Fruit fly (Drosophila melanogaster) whole organism, prepupa: Measurements from ENCODE around the gene Cyp12a4.

Source experiments
- Blimp-1 ChIP-seq: fragments of 200-800 bp; sonication (Bioruptor generic); optimal IDR thresholded peaks from 3 replicates; lab custom pipeline; 2017; ENCODE audit warnings: missing biosample characterization, missing genetic modification characterization, mild to moderate bottlenecking, moderate library complexity, missing genetic modification reagents
- CG10631 ChIP-seq: fragments of 200-800 bp; sonication (Bioruptor generic); optimal IDR thresholded peaks from 2 replicates; lab custom pipeline; 2016; ENCODE audit warnings: missing biosample characterization, missing genetic modification characterization
- CG10669 ChIP-seq: fragments of 200-800 bp; sonication (Bioruptor generic); optimal IDR thresholded peaks from 3 replicates; lab custom pipeline; 2018; ENCODE audit warnings: missing biosample characterization, mild to moderate bottlenecking, missing genetic modification characterization, moderate library complexity
- CG11294 ChIP-seq: fragments of 200-800 bp; sonication (Bioruptor generic); IDR thresholded peaks from 2 replicates; pipeline ENCODE4 v1.3.6; 2022; ENCODE audit warnings: missing biosample characterization, missing genetic modification characterization
- CG11762 ChIP-seq: fragments of 200-800 bp; sonication (Bioruptor generic); optimal IDR thresholded peaks from 3 replicates; lab custom pipeline; 2016; ENCODE audit warnings: missing biosample characterization, missing genetic modification characterization; ENCODE audit not compliant: insufficient read depth
- CG15336 ChIP-seq: fragments of 200-800 bp; sonication (Bioruptor generic); IDR thresholded peaks from 2 replicates; pipeline ENCODE4 v1.3.6; 2022; ENCODE audit warnings: missing biosample characterization, missing genetic modification characterization
- CG1621 ChIP-seq: fragments of 200-800 bp; sonication (Bioruptor generic); optimal IDR thresholded peaks from 3 replicates; lab custom pipeline; 2018; ENCODE audit warnings: missing biosample characterization, mild to moderate bottlenecking, missing genetic modification characterization
- CG32006 ChIP-seq: fragments of 200-800 bp; sonication (Bioruptor generic); optimal IDR thresholded peaks from 3 replicates; lab custom pipeline; 2017; ENCODE audit warnings: missing biosample characterization, mild to moderate bottlenecking, missing genetic modification characterization
- CG34406 ChIP-seq: fragments of 200-800 bp; sonication (Bioruptor generic); optimal IDR thresholded peaks from 3 replicates; lab custom pipeline; 2016; ENCODE audit warnings: missing biosample characterization, missing genetic modification characterization
- CG3919 ChIP-seq: fragments of 200-800 bp; sonication (Bioruptor generic); optimal IDR thresholded peaks from 3 replicates; lab custom pipeline; 2016; ENCODE audit warnings: missing biosample characterization, missing genetic modification characterization
- CG4318 ChIP-seq: fragments of 200-800 bp; sonication (Bioruptor generic); optimal IDR thresholded peaks from 3 replicates; lab custom pipeline; 2017; ENCODE audit warnings: missing biosample characterization, mild to moderate bottlenecking, missing genetic modification characterization
- CG6163 ChIP-seq: fragments of 200-800 bp; sonication (Bioruptor generic); IDR thresholded peaks from 3 replicates; pipeline ENCODE4 v1.3.6; 2022; ENCODE audit warnings: missing biosample characterization, missing genetic modification characterization
- CG6276 ChIP-seq: fragments of 200-800 bp; sonication (Bioruptor generic); optimal IDR thresholded peaks from 2 replicates; lab custom pipeline; 2017; ENCODE audit warnings: missing biosample characterization, mild to moderate bottlenecking, missing genetic modification characterization
- CG6792 ChIP-seq: fragments of 200-800 bp; sonication (Bioruptor generic); optimal IDR thresholded peaks from 3 replicates; lab custom pipeline; 2016; ENCODE audit warnings: missing biosample characterization, missing genetic modification characterization
- CG6854 ChIP-seq: fragments of 200-800 bp; sonication (Bioruptor generic); optimal IDR thresholded peaks from 2 replicates; lab custom pipeline; 2017; ENCODE audit warnings: missing biosample characterization, mild to moderate bottlenecking, missing genetic modification characterization
- CG7368 ChIP-seq: fragments of 200-800 bp; sonication (Bioruptor generic); optimal IDR thresholded peaks from 3 replicates; lab custom pipeline; 2016; ENCODE audit warnings: missing biosample characterization, missing genetic modification characterization
- CG8319 ChIP-seq: fragments of 200-800 bp; sonication (Bioruptor generic); optimal IDR thresholded peaks from 3 replicates; lab custom pipeline; 2016; ENCODE audit warnings: missing biosample characterization, missing genetic modification characterization
- CG8632 ChIP-seq: fragments of 200-800 bp; sonication (Bioruptor generic); optimal IDR thresholded peaks from 3 replicates; lab custom pipeline; 2016; ENCODE audit warnings: missing biosample characterization, missing genetic modification characterization
- CG9139 ChIP-seq: fragments of 200-800 bp; sonication (Bioruptor generic); optimal IDR thresholded peaks from 3 replicates; lab custom pipeline; 2017; ENCODE audit warnings: missing biosample characterization, mild to moderate bottlenecking, missing genetic modification characterization
- Eip78C ChIP-seq: fragments of 200-800 bp; sonication (Bioruptor generic); peaks from one replicate; lab custom pipeline; 2016; ENCODE audit warnings: missing biosample characterization, missing genetic modification characterization
- Eip93F ChIP-seq: fragments of 200-800 bp; sonication (Bioruptor generic); optimal IDR thresholded peaks from 2 replicates; lab custom pipeline; 2016; ENCODE audit warnings: missing biosample characterization, mild to moderate bottlenecking, missing genetic modification characterization
- Ets96B ChIP-seq: fragments of 200-800 bp; optimal IDR thresholded peaks from 2 replicates; lab custom pipeline; 2019; ENCODE audit warnings: missing biosample characterization, mild to moderate bottlenecking, missing genetic modification characterization, moderate library complexity
- Gug ChIP-seq: fragments of 200-800 bp; sonication (Bioruptor generic); IDR thresholded peaks from 2 replicates; pipeline ENCODE4 v1.3.6; 2022; ENCODE audit warnings: missing biosample characterization, missing genetic modification characterization
- Hr38 ChIP-seq: sonication (Bioruptor generic); optimal IDR thresholded peaks from 2 replicates; lab custom pipeline; 2016; ENCODE audit warnings: missing biosample characterization, missing genetic modification characterization
- Hr39 ChIP-seq: fragments of 200-800 bp; sonication (Bioruptor generic); optimal IDR thresholded peaks from 2 replicates; lab custom pipeline; 2016; ENCODE audit warnings: missing biosample characterization, missing genetic modification characterization
- Hr4 ChIP-seq: fragments of 200-800 bp; sonication (Bioruptor generic); optimal IDR thresholded peaks from 3 replicates; lab custom pipeline; 2016; ENCODE audit warnings: missing biosample characterization, missing genetic modification characterization
- Met ChIP-seq: fragments of 200-800 bp; sonication (Bioruptor generic); optimal IDR thresholded peaks from 3 replicates; lab custom pipeline; 2016; ENCODE audit warnings: missing biosample characterization, missing genetic modification characterization
- OdsH ChIP-seq: fragments of 200-800 bp; sonication (Bioruptor generic); optimal IDR thresholded peaks from 3 replicates; lab custom pipeline; 2016; ENCODE audit warnings: missing biosample characterization, missing genetic modification characterization
- Smox ChIP-seq: fragments of 200-800 bp; sonication (Bioruptor generic); optimal IDR thresholded peaks from 3 replicates; lab custom pipeline; 2016; ENCODE audit warnings: missing biosample characterization, missing genetic modification characterization
- Sox102F ChIP-seq: fragments of 200-800 bp; sonication (Bioruptor generic); optimal IDR thresholded peaks from 2 replicates; lab custom pipeline; 2016; ENCODE audit warnings: missing biosample characterization, mild to moderate bottlenecking, missing genetic modification characterization
- Sox14 ChIP-seq: fragments of 200-800 bp; sonication (Bioruptor generic); optimal IDR thresholded peaks from 3 replicates; lab custom pipeline; 2016; ENCODE audit warnings: missing biosample characterization, missing genetic modification characterization
- Sox15 ChIP-seq: fragments of 200-800 bp; sonication (Bioruptor generic); optimal IDR thresholded peaks from 3 replicates; lab custom pipeline; 2016; ENCODE audit warnings: missing biosample characterization, missing genetic modification characterization
- achi ChIP-seq: fragments of 200-800 bp; sonication (Bioruptor generic); optimal IDR thresholded peaks from 3 replicates; lab custom pipeline; 2016; ENCODE audit warnings: missing biosample characterization, missing genetic modification characterization
- cyc ChIP-seq: fragments of 200-800 bp; sonication (Bioruptor generic); optimal IDR thresholded peaks from 3 replicates; lab custom pipeline; 2016; ENCODE audit warnings: missing biosample characterization, missing genetic modification characterization
- dac ChIP-seq: fragments of 200-800 bp; sonication (Bioruptor generic); optimal IDR thresholded peaks from 2 replicates; lab custom pipeline; 2017; ENCODE audit warnings: missing biosample characterization, mild to moderate bottlenecking, missing genetic modification characterization
- dsx ChIP-seq: fragments of 200-800 bp; optimal IDR thresholded peaks from 3 replicates; lab custom pipeline; 2019; ENCODE audit warnings: missing biosample characterization, mild to moderate bottlenecking, missing genetic modification characterization, moderate library complexity; ENCODE audit not compliant: poor library complexity, severe bottlenecking
- esn ChIP-seq: fragments of 200-800 bp; sonication (Bioruptor generic); optimal IDR thresholded peaks from 2 replicates; lab custom pipeline; 2016; ENCODE audit warnings: missing biosample characterization, mild to moderate bottlenecking, missing genetic modification characterization, moderate library complexity
- fd59A ChIP-seq: fragments of 200-800 bp; sonication (Bioruptor generic); optimal IDR thresholded peaks from 2 replicates; lab custom pipeline; 2017; ENCODE audit warnings: missing biosample characterization, mild to moderate bottlenecking, missing genetic modification characterization, missing genetic modification reagents
- fd85E ChIP-seq: fragments of 200-800 bp; sonication (Bioruptor generic); optimal IDR thresholded peaks from 3 replicates; lab custom pipeline; 2016; ENCODE audit warnings: missing biosample characterization, missing genetic modification characterization
- fkh ChIP-seq: fragments of 200-800 bp; sonication (Bioruptor generic); optimal IDR thresholded peaks from 3 replicates; lab custom pipeline; 2017; ENCODE audit warnings: missing biosample characterization, mild to moderate bottlenecking, missing genetic modification characterization, moderate library complexity
- lz ChIP-seq: fragments of 200-800 bp; sonication (Bioruptor generic); optimal IDR thresholded peaks from 3 replicates; lab custom pipeline; 2016; ENCODE audit warnings: missing biosample characterization, missing genetic modification characterization
- net ChIP-seq: fragments of 200-800 bp; sonication (Bioruptor generic); optimal IDR thresholded peaks from 3 replicates; lab custom pipeline; 2016; ENCODE audit warnings: missing biosample characterization, missing genetic modification characterization
- pdm3 ChIP-seq: fragments of 200-800 bp; sonication (Bioruptor generic); optimal IDR thresholded peaks from 3 replicates; lab custom pipeline; 2016; ENCODE audit warnings: missing biosample characterization, missing genetic modification characterization
- salr ChIP-seq, 2 experiments: fragments of 200-800 bp; sonication (Bioruptor generic); optimal IDR thresholded peaks; 3 replicates each; lab custom pipeline; 2016 to 2018; ENCODE audit warnings: missing biosample characterization in 2 of 2, missing genetic modification characterization in 2 of 2, mild to moderate bottlenecking in 1 of 2
- spab ChIP-seq: fragments of 200-800 bp; sonication (Bioruptor generic); optimal IDR thresholded peaks from 2 replicates; lab custom pipeline; 2017; ENCODE audit warnings: missing biosample characterization, mild to moderate bottlenecking, missing genetic modification characterization, missing genetic modification reagents
- ss ChIP-seq, 2 experiments: fragments of 200-800 bp; sonication (Bioruptor generic); optimal IDR thresholded peaks; 2 replicates in 1 of 2; 3 replicates in 1 of 2; lab custom pipeline; 2017 to 2018; ENCODE audit warnings: mild to moderate bottlenecking in 2 of 2, missing biosample characterization in 2 of 2, missing genetic modification characterization in 2 of 2, moderate library complexity in 1 of 2
- svp ChIP-seq: fragments of 200-800 bp; sonication (Bioruptor generic); peaks from one replicate; lab custom pipeline; 2016; ENCODE audit warnings: missing biosample characterization, missing genetic modification characterization
- topi ChIP-seq: fragments of 200-800 bp; sonication (Bioruptor generic); optimal IDR thresholded peaks from 3 replicates; lab custom pipeline; 2016; ENCODE audit warnings: missing biosample characterization, missing genetic modification characterization

Gene Cyp12a4

dm6 chr3R:19103189-19103588 lies 31.8 kb upstream of the Cyp12a4 start:
- TF ChIP-seq Eip78C (GFP tag; lab: Kevin White, UChicago) (no peak), achi (no peak), CG7368 (GFP tag; lab: Kevin White, UChicago) (no peak), CG4318 (GFP tag; lab: Kevin White, UChicago) (no peak), CG9139 (GFP tag; lab: Kevin White, UChicago) (no peak), CG6854 (GFP tag; lab: Kevin White, UChicago) (no peak), CG32006 (no peak), CG11294 (GFP tag; lab: Robert Waterston, UW) (no peak), Hr4 (GFP tag; lab: Kevin White, UChicago) (no peak)

- TF ChIP-seq esn (peak; percentile 64), ss (GFP tag; optimal IDR thresholded peaks at IDR 0.05; lab: Kevin White, UChicago) (peak; percentile 21 to 26), CG32006 (peak; percentile 86), cyc (GFP tag; lab: Kevin White, UChicago) (peak; percentile 18), Hr4 (GFP tag; lab: Kevin White, UChicago) (peak; percentile 85), Met (peak; percentile 70), Sox14 (GFP tag; lab: Kevin White, UChicago) (peak; percentile 49), lz (peak; percentile 43), dsx (GFP tag; lab: Kevin White, UChicago) (no peak), salr (GFP tag; optimal IDR thresholded peaks at IDR 0.05; lab: Kevin White, UChicago) (peak in 1 of 2 experiments; percentile 72), Ets96B (peak; percentile 41), Hr38 (no peak), spab (GFP tag; lab: Kevin White, UChicago) (peak; percentile 19), fd59A (GFP tag; lab: Kevin White, UChicago) (peak; percentile 10), CG7368 (GFP tag; lab: Kevin White, UChicago) (peak; percentile 8), CG6276 (GFP tag; lab: Kevin White, UChicago) (peak; percentile 82), CG34406 (peak; percentile 43), CG1621 (tag; lab: Kevin White, UChicago) (peak; percentile 23), OdsH (GFP tag; lab: Kevin White, UChicago) (peak; percentile 72), Sox15 (GFP tag; lab: Kevin White, UChicago) (no peak), achi (peak; percentile 51), Blimp-1 (no peak), pdm3 (GFP tag; lab: Kevin White, UChicago) (peak; percentile 60), fkh (GFP tag; lab: Kevin White, UChicago) (no peak), Eip93F (GFP tag; lab: Kevin White, UChicago) (no peak), topi (GFP tag; lab: Kevin White, UChicago) (peak; percentile 55), net (peak; percentile 72), CG8632 (GFP tag; lab: Kevin White, UChicago) (no peak), Eip78C (GFP tag; lab: Kevin White, UChicago) (peak; percentile 86), CG10669 (peak; percentile 32), CG3919 (GFP tag; lab: Kevin White, UChicago) (peak; percentile 49), Smox (GFP tag; lab: Kevin White, UChicago) (peak; percentile 54), CG6163 (GFP tag; lab: Robert Waterston, UW) (peak; percentile 71), CG6854 (GFP tag; lab: Kevin White, UChicago) (no peak), CG11762 (peak; percentile 40), CG9139 (GFP tag; lab: Kevin White, UChicago) (no peak), CG6792 (GFP tag; lab: Kevin White, UChicago) (peak; percentile 16), CG10631 (GFP tag; lab: Kevin White, UChicago) (peak; percentile 33), Sox102F (GFP tag; lab: Kevin White, UChicago) (peak; percentile 64), CG8319 (GFP tag; lab: Kevin White, UChicago) (peak; percentile 3), fd85E (GFP tag; lab: Kevin White, UChicago) (no peak), dac (GFP tag; lab: Kevin White, UChicago) (peak; percentile 62), svp (GFP tag; lab: Kevin White, UChicago) (peak; percentile 53), Gug (peak; percentile 57), CG11294 (GFP tag; lab: Robert Waterston, UW) (peak; percentile 32; the same call in 1 of the 2 replicates), CG15336 (GFP tag; lab: Robert Waterston, UW) (peak; percentile 92), Hr39 (GFP tag; lab: Kevin White, UChicago) (peak; percentile 44), CG4318 (GFP tag; lab: Kevin White, UChicago) (peak; percentile 51)
Measured at dm6 chr3R:19104123-19104522, 30.8 kb upstream of the Cyp12a4 start.
